Fruit fly (Drosophila melanogaster) whole organism, embryonic: Measurements from ENCODE around the gene COX7AL.

ENCODE experiments used
- ATbp ChIP-seq: fragments of 200-800 bp; sonication (Bioruptor generic); optimal IDR thresholded peaks from 2 replicates; lab custom pipeline; 2017; ENCODE audit warnings: missing biosample characterization, mild to moderate bottlenecking, missing genetic modification characterization, missing genetic modification reagents
- Asciz ChIP-seq: fragments of 200-800 bp; sonication (Bioruptor generic); optimal IDR thresholded peaks from 2 replicates; lab custom pipeline; 2017; ENCODE audit warnings: missing biosample characterization, mild to moderate bottlenecking, missing genetic modification characterization, missing genetic modification reagents
- Bgb ChIP-seq: fragments of 200-800 bp; sonication (Bioruptor generic); IDR thresholded peaks from 2 replicates; pipeline ENCODE4 v1.3.6; 2022; ENCODE audit warnings: missing biosample characterization, missing genetic modification characterization; ENCODE audit not compliant: partially characterized antibody
- Bteb2 ChIP-seq: fragments of 200-800 bp; sonication (Bioruptor generic); optimal IDR thresholded peaks from 2 replicates; lab custom pipeline; 2016; ENCODE audit warnings: missing biosample characterization, missing genetic modification characterization
- CG10321 ChIP-seq: fragments of 200-800 bp; sonication (Bioruptor generic); IDR thresholded peaks from 2 replicates; pipeline ENCODE4 v1.3.6; 2022; ENCODE audit warnings: missing biosample characterization, missing genetic modification characterization
- CG10462 ChIP-seq: fragments of 200-800 bp; sonication (Bioruptor generic); optimal IDR thresholded peaks from 2 replicates; lab custom pipeline; 2016; ENCODE audit warnings: missing biosample characterization, missing genetic modification characterization
- CG12071 ChIP-seq: fragments of 200-800 bp; sonication (Bioruptor generic); optimal IDR thresholded peaks from 3 replicates; lab custom pipeline; 2018; ENCODE audit warnings: missing biosample characterization, mild to moderate bottlenecking, missing genetic modification characterization
- CG12744 ChIP-seq: fragments of 200-800 bp; sonication (Bioruptor generic); optimal IDR thresholded peaks from 2 replicates; lab custom pipeline; 2016; ENCODE audit warnings: missing biosample characterization, missing genetic modification characterization
- CG15601 ChIP-seq: fragments of 200-800 bp; sonication (Bioruptor generic); optimal IDR thresholded peaks from 3 replicates; lab custom pipeline; 2019; ENCODE audit warnings: missing biosample characterization, mild to moderate bottlenecking, missing genetic modification characterization, moderate library complexity
- CG1602 ChIP-seq: fragments of 200-800 bp; sonication (Bioruptor generic); optimal IDR thresholded peaks from 3 replicates; lab custom pipeline; 2016; ENCODE audit warnings: missing biosample characterization, missing genetic modification characterization
- CG2678 ChIP-seq: fragments of 200-800 bp; sonication (Bioruptor generic); optimal IDR thresholded peaks from 3 replicates; lab custom pipeline; 2019; ENCODE audit warnings: missing biosample characterization, mild to moderate bottlenecking, missing genetic modification characterization, moderate library complexity
- CG2889 ChIP-seq: fragments of 200-800 bp; sonication (Bioruptor generic); IDR thresholded peaks from 3 replicates; pipeline ENCODE4 v1.3.6; 2022; ENCODE audit warnings: missing biosample characterization, missing genetic modification characterization
- CG31224 ChIP-seq: fragments of 200-800 bp; sonication (Bioruptor generic); IDR thresholded peaks from 2 replicates; pipeline ENCODE4 v1.3.6; 2022; ENCODE audit warnings: missing biosample characterization, missing genetic modification characterization
- CG31365 ChIP-seq: fragments of 200-800 bp; sonication (Bioruptor generic); optimal IDR thresholded peaks from 2 replicates; lab custom pipeline; 2018; ENCODE audit warnings: missing biosample characterization, mild to moderate bottlenecking, missing genetic modification characterization
- CG32532 ChIP-seq: fragments of 200-800 bp; sonication (Bioruptor generic); IDR thresholded peaks from 2 replicates; pipeline ENCODE4 v1.3.6; 2022; ENCODE audit warnings: missing biosample characterization, missing genetic modification characterization
- CG3838 ChIP-seq: fragments of 200-800 bp; sonication (Bioruptor generic); optimal IDR thresholded peaks from 3 replicates; lab custom pipeline; 2016; ENCODE audit warnings: missing biosample characterization, missing genetic modification characterization
- CG4282 ChIP-seq: fragments of 200-800 bp; sonication (Bioruptor generic); optimal IDR thresholded peaks from 2 replicates; lab custom pipeline; 2016; ENCODE audit warnings: missing biosample characterization, missing genetic modification characterization
- CG4360 ChIP-seq: fragments of 200-800 bp; sonication (Bioruptor generic); IDR thresholded peaks from 2 replicates; pipeline ENCODE4 v1.3.6; 2022; ENCODE audit warnings: missing biosample characterization, missing genetic modification characterization
- CG4854 ChIP-seq: fragments of 200-800 bp; sonication (Bioruptor generic); optimal IDR thresholded peaks from 2 replicates; lab custom pipeline; 2016; ENCODE audit warnings: missing biosample characterization, missing genetic modification characterization, inconsistent platforms
- CG7372 ChIP-seq: fragments of 200-800 bp; sonication (Bioruptor generic); IDR thresholded peaks from 2 replicates; pipeline ENCODE4 v1.3.6; 2022; ENCODE audit warnings: missing biosample characterization, missing genetic modification characterization
- CG9727 ChIP-seq: fragments of 200-800 bp; sonication (Bioruptor generic); optimal IDR thresholded peaks from 3 replicates; lab custom pipeline; 2017; ENCODE audit warnings: missing biosample characterization, mild to moderate bottlenecking, missing genetic modification characterization
- Camta ChIP-seq: fragments of 200-800 bp; sonication (Bioruptor generic); optimal IDR thresholded peaks from 2 replicates; lab custom pipeline; 2016; ENCODE audit warnings: missing biosample characterization, missing genetic modification characterization
- Deaf1 ChIP-seq: fragments of 200-800 bp; optimal IDR thresholded peaks from 3 replicates; lab custom pipeline; 2019; ENCODE audit warnings: missing biosample characterization, mild to moderate bottlenecking, missing genetic modification characterization, moderate library complexity
- Dll ChIP-seq: fragments of 200-800 bp; sonication (Bioruptor generic); IDR thresholded peaks from 4 replicates; pipeline ENCODE4 v1.3.6; 2022; ENCODE audit warnings: missing biosample characterization, missing genetic modification characterization; ENCODE audit not compliant: partially characterized antibody
- Doc3 ChIP-seq: fragments of 200-800 bp; sonication (Bioruptor generic); IDR thresholded peaks from 3 replicates; pipeline ENCODE4 v1.3.6; 2022; ENCODE audit warnings: missing biosample characterization, missing genetic modification characterization; ENCODE audit not compliant: partially characterized antibody
- Hey ChIP-seq: fragments of 200-800 bp; sonication (Bioruptor generic); optimal IDR thresholded peaks from 3 replicates; lab custom pipeline; 2018; ENCODE audit warnings: missing biosample characterization, mild to moderate bottlenecking, missing genetic modification characterization
- Hmr ChIP-seq: fragments of 200-800 bp; sonication (Bioruptor generic); optimal IDR thresholded peaks from 3 replicates; lab custom pipeline; 2017; ENCODE audit warnings: mild to moderate bottlenecking, missing biosample characterization, missing genetic modification reagents, missing genetic modification characterization
- Hr39 ChIP-seq: fragments of >200 bp; optimal IDR thresholded peaks from 2 replicates; lab custom pipeline; 2017
- Hr78 ChIP-seq, 2 experiments: fragments of 200-800 bp in 1 of 2; fragments of >200 bp in 1 of 2; sonication (Bioruptor generic) in 1 of 2; optimal IDR thresholded peaks; 2 replicates each; lab custom pipeline; 2017 to 2019; ENCODE audit warnings: missing biosample characterization in 2 of 2, missing genetic modification characterization in 2 of 2, mild to moderate bottlenecking in 1 of 2, moderate library complexity in 1 of 2
- Jarid2 ChIP-seq: fragments of 200-800 bp; sonication (Bioruptor generic); optimal IDR thresholded peaks from 3 replicates; lab custom pipeline; 2017; ENCODE audit warnings: mild to moderate bottlenecking, missing biosample characterization, missing genetic modification reagents, missing genetic modification characterization
- Max ChIP-seq: fragments of 200-800 bp; sonication (Bioruptor generic); optimal IDR thresholded peaks from 2 replicates; lab custom pipeline; 2016; ENCODE audit warnings: missing biosample characterization, mild to moderate bottlenecking, missing genetic modification characterization
- Opbp ChIP-seq: fragments of 200-800 bp; sonication (Bioruptor generic); IDR thresholded peaks from 3 replicates; pipeline ENCODE4 v1.3.6; 2022; ENCODE audit warnings: missing biosample characterization, missing genetic modification characterization; ENCODE audit not compliant: partially characterized antibody
- Sox102F ChIP-seq: fragments of 200-800 bp; sonication (Bioruptor generic); optimal IDR thresholded peaks from 2 replicates; lab custom pipeline; 2018; ENCODE audit warnings: missing biosample characterization, mild to moderate bottlenecking, missing genetic modification characterization, moderate library complexity
- Taf1 ChIP-seq: fragments of 200-800 bp; sonication (Bioruptor generic); IDR thresholded peaks from 2 replicates; pipeline ENCODE4 v1.3.6; 2022; ENCODE audit warnings: missing biosample characterization, missing genetic modification characterization
- Xbp1 ChIP-seq: fragments of 200-800 bp; sonication (Bioruptor generic); optimal IDR thresholded peaks from 3 replicates; lab custom pipeline; 2016; ENCODE audit warnings: missing biosample characterization, mild to moderate bottlenecking, missing genetic modification characterization
- ase ChIP-seq: fragments of 200-800 bp; sonication (Bioruptor generic); IDR thresholded peaks from 3 replicates; pipeline ENCODE4 v1.3.6; 2022; ENCODE audit warnings: missing biosample characterization, missing genetic modification characterization
- chinmo ChIP-seq: fragments of 200-800 bp; sonication (Bioruptor generic); IDR thresholded peaks from 4 replicates; pipeline ENCODE4 v1.3.6; 2022; ENCODE audit warnings: missing biosample characterization, missing genetic modification characterization; ENCODE audit not compliant: partially characterized antibody
- da ChIP-seq: fragments of 200-800 bp; sonication (Bioruptor generic); optimal IDR thresholded peaks from 2 replicates; lab custom pipeline; 2016; ENCODE audit warnings: missing biosample characterization, missing genetic modification characterization
- fd96Cb ChIP-seq: fragments of 200-800 bp; sonication (Bioruptor generic); optimal IDR thresholded peaks from 2 replicates; lab custom pipeline; 2018; ENCODE audit warnings: missing biosample characterization, mild to moderate bottlenecking, missing genetic modification characterization, moderate library complexity
- fru ChIP-seq: fragments of >200 bp; optimal IDR thresholded peaks from 2 replicates; lab custom pipeline; 2017
- fu2 ChIP-seq: fragments of 200-800 bp; sonication (Bioruptor generic); optimal IDR thresholded peaks from 2 replicates; lab custom pipeline; 2016; ENCODE audit warnings: missing biosample characterization, missing genetic modification characterization
- gro ChIP-seq: fragments of 200-800 bp; sonication (Bioruptor generic); optimal IDR thresholded peaks from 2 replicates; lab custom pipeline; 2016; ENCODE audit warnings: missing biosample characterization, missing genetic modification characterization
- gsb ChIP-seq: fragments of 200-800 bp; sonication (Bioruptor generic); IDR thresholded peaks from 2 replicates; pipeline ENCODE4 v1.3.6; 2022; ENCODE audit warnings: missing biosample characterization, missing genetic modification characterization
- lab ChIP-seq: fragments of 200-800 bp; sonication (Bioruptor generic); optimal IDR thresholded peaks from 3 replicates; lab custom pipeline; 2017; ENCODE audit warnings: missing biosample characterization, missing genetic modification characterization, mild to moderate bottlenecking, moderate library complexity, missing genetic modification reagents
- phol ChIP-seq: fragments of 200-800 bp; sonication (Bioruptor generic); optimal IDR thresholded peaks from 3 replicates; lab custom pipeline; 2018; ENCODE audit warnings: missing biosample characterization, mild to moderate bottlenecking, missing genetic modification characterization, moderate library complexity
- pros ChIP-seq: fragments of 200-800 bp; sonication (Bioruptor generic); optimal IDR thresholded peaks from 3 replicates; lab custom pipeline; 2019; ENCODE audit warnings: missing biosample characterization, mild to moderate bottlenecking, missing genetic modification characterization, moderate library complexity
- run ChIP-seq: fragments of 200-800 bp; sonication (Bioruptor generic); optimal IDR thresholded peaks from 3 replicates; lab custom pipeline; 2018; ENCODE audit warnings: missing biosample characterization, mild to moderate bottlenecking, missing genetic modification characterization
- slbo ChIP-seq: fragments of 200-800 bp; sonication (Bioruptor generic); IDR thresholded peaks from 2 replicates; pipeline ENCODE4 v1.3.6; 2022; ENCODE audit warnings: missing biosample characterization, missing genetic modification characterization
- ssp ChIP-seq: fragments of 200-800 bp; sonication (Bioruptor generic); IDR thresholded peaks from 2 replicates; pipeline ENCODE4 v1.3.6; 2022; ENCODE audit warnings: missing biosample characterization, missing genetic modification characterization
- trem ChIP-seq: fragments of 200-800 bp; optimal IDR thresholded peaks from 3 replicates; lab custom pipeline; 2019; ENCODE audit warnings: missing biosample characterization, mild to moderate bottlenecking, missing genetic modification characterization, moderate library complexity
- zen2 ChIP-seq: fragments of 200-800 bp; sonication (Bioruptor generic); IDR thresholded peaks from 3 replicates; pipeline ENCODE4 v1.3.6; 2022; ENCODE audit warnings: missing biosample characterization, missing genetic modification characterization; ENCODE audit not compliant: partially characterized antibody

The COX7AL gene

dm6 chr3R:8362259-8362876 lies 18.9 kb downstream of the COX7AL start, which contains the start of the genes Veneno and CG7963 (continued):
- TF ChIP-seq CG7372 (GFP tag; lab: Robert Waterston, UW) (no peak), Deaf1 (no peak), CG2889 (GFP tag; lab: Robert Waterston, UW) (no peak), Camta (GFP tag; lab: Kevin White, UChicago) (no peak), Bteb2 (no peak), pros (GFP tag; lab: Kevin White, UChicago) (no peak), Hey (tag; lab: Kevin White, UChicago) (no peak), Hr39 (lab: Kevin White, UChicago) (no peak), gro (GFP tag; lab: Kevin White, UChicago) (no peak), run (no peak), Dll (GFP tag; lab: Robert Waterston, UW) (peak; percentile 35; the same call in 1 of the 4 replicates), Jarid2 (no peak), ATbp (GFP tag; lab: Kevin White, UChicago) (no peak), CG4282 (GFP tag; lab: Kevin White, UChicago) (no peak), trem (tag; lab: Kevin White, UChicago) (peak; percentile 83), CG10462 (GFP tag; lab: Kevin White, UChicago) (no peak), da (GFP tag; lab: Kevin White, UChicago) (no peak), CG10321 (GFP tag; lab: Robert Waterston, UW) (no peak), CG12071 (GFP tag; lab: Kevin White, UChicago) (no peak), CG4854 (GFP tag; lab: Kevin White, UChicago) (no peak), phol (peak; percentile 54), Opbp (no peak), Hr78 (GFP tag; optimal IDR thresholded peaks at IDR 0.05; lab: Kevin White, UChicago) (no peak), gsb (GFP tag; lab: Robert Waterston, UW) (no peak), fd96Cb (tag; lab: Kevin White, UChicago) (no peak), fru (lab: Kevin White, UChicago) (no peak), CG1602 (GFP tag; lab: Kevin White, UChicago) (peak; percentile 20), chinmo (no peak), Hmr (GFP tag; lab: Kevin White, UChicago) (peak; percentile 39), CG9727 (GFP tag; lab: Kevin White, UChicago) (no peak), CG31365 (no peak), ase (GFP tag; lab: Robert Waterston, UW) (no peak), CG3838 (GFP tag; lab: Kevin White, UChicago) (no peak), slbo (no peak), Taf1 (GFP tag; lab: Robert Waterston, UW) (no peak), fu2 (GFP tag; lab: Kevin White, UChicago) (no peak), CG15601 (tag; lab: Kevin White, UChicago) (no peak), CG32532 (GFP tag; lab: Robert Waterston, UW) (no peak), Max (peak; percentile 6), lab (GFP tag; lab: Kevin White, UChicago) (no peak), zen2 (no peak), Doc3 (GFP tag; lab: Robert Waterston, UW) (no peak), ssp (GFP tag; lab: Robert Waterston, UW) (peak; percentile 97), CG31224 (GFP tag; lab: Robert Waterston, UW) (no peak), Bgb (no peak), Xbp1 (GFP tag; lab: Kevin White, UChicago) (peak; percentile 24), CG4360 (GFP tag; lab: Robert Waterston, UW) (no peak), Asciz (GFP tag; lab: Kevin White, UChicago) (no peak), CG12744 (GFP tag; lab: Kevin White, UChicago) (no peak), Sox102F (peak; percentile 47), CG2678 (tag; lab: Kevin White, UChicago) (no peak)
